Worm (Caenorhabditis elegans): ENCODE results near the gene W01H2.2.

- no peak for TF ChIP-seq F49E8.2 (tag; optimal IDR thresholded peaks at IDR 0.05; ENCODE audit: borderline replicate concordance)
- TF ChIP-seq T26A8.4 (GFP tag; IDR thresholded peaks at IDR 0.05): no peak
- TF ChIP-seq php-3 (GFP tag; IDR thresholded peaks at IDR 0.05): 0 out of 2 replicates have a peak, but pooled peaks have one; percentile 10
- TF ChIP-seq dpl-1 (GFP tag; optimal IDR thresholded peaks at IDR 0.05): no peak
- no peak for TF ChIP-seq nhr-10 (tag; optimal IDR thresholded peaks at IDR 0.05)
- TF ChIP-seq ctbp-1 (GFP tag; IDR thresholded peaks at IDR 0.05): no peak
- TF ChIP-seq nhr-25 (tag; optimal IDR thresholded peaks at IDR 0.05; ENCODE audit: borderline replicate concordance, insufficient read depth): no peak
- TF ChIP-seq aha-1 (tag): no peak
- no peak for TF ChIP-seq ces-1 (GFP tag; optimal IDR thresholded peaks at IDR 0.05)
- no peak for TF ChIP-seq ama-1 (optimal IDR thresholded peaks at IDR 0.05)
- TF ChIP-seq hlh-11 (tag; optimal IDR thresholded peaks at IDR 0.05): no peak
- TF ChIP-seq unc-62 (GFP tag; optimal IDR thresholded peaks at IDR 0.05 in 1 of 2): no peak
- TF ChIP-seq unc-62 (tag; optimal IDR thresholded peaks at IDR 0.05): no peak
- TF ChIP-seq ZK546.5 (tag; optimal IDR thresholded peaks at IDR 0.05): no peak
- TF ChIP-seq nhr-77 (tag; optimal IDR thresholded peaks at IDR 0.05): no peak
Observed at ce11 chrX:4216894-4217293, 1.4 kb downstream of the W01H2.2 start, which contains the start of the genes F20B6.10 and hpk-1.
